Worm (Caenorhabditis elegans) whole organism, young adult: ENCODE measurements around the gene W01A11.7.

Experiments used
- bed-2 ChIP-seq: fragments of 200-800 bp; sonication (Bioruptor generic); IDR thresholded peaks from 2 replicates; pipeline ENCODE4 v1.3.6; 2022; ENCODE audit warnings: missing genetic modification reagents, missing genetic modification characterization, missing compliant biosample characterization
- ceh-91 ChIP-seq: fragments of 200-800 bp; sonication (Bioruptor generic); IDR thresholded peaks from 2 replicates; pipeline ENCODE4 v1.3.6; 2022; ENCODE audit warnings: missing genetic modification reagents, missing genetic modification characterization, missing compliant biosample characterization
- chd-7 ChIP-seq: sonication (generic microtip); optimal IDR thresholded peaks from 2 replicates; lab custom pipeline; 2016; ENCODE audit warnings: mild to moderate bottlenecking, missing genetic modification characterization, moderate library complexity, missing compliant biosample characterization
- madf-3 ChIP-seq: fragments of 200-800 bp; sonication (Bioruptor generic); IDR thresholded peaks from 2 replicates; pipeline ENCODE4 v1.3.6; 2022; ENCODE audit warnings: missing genetic modification reagents, missing genetic modification characterization, missing compliant biosample characterization
- ztf-28 ChIP-seq: fragments of 200-800 bp; sonication (Bioruptor generic); IDR thresholded peaks from 2 replicates; pipeline ENCODE4 v1.3.6; 2022; ENCODE audit warnings: missing genetic modification reagents, missing genetic modification characterization, missing compliant biosample characterization
- ztf-6 ChIP-seq: fragments of 200-800 bp; sonication (Bioruptor generic); IDR thresholded peaks from 2 replicates; pipeline ENCODE4 v1.3.6; 2022; ENCODE audit warnings: missing genetic modification reagents, missing genetic modification characterization, missing compliant biosample characterization

ce11 chrV:6516491-6517304, 11.5 kb upstream of the W01A11.7 start, which contains the start of gene mdh-1:
- TF ChIP-seq ztf-28 (GFP tag; lab: Robert Waterston, UW), result no peak
- TF ChIP-seq bed-2, result no peak
- TF ChIP-seq ceh-91 (GFP tag; lab: Robert Waterston, UW), result no peak
- TF ChIP-seq madf-3, result no peak
- no peak for TF ChIP-seq chd-7 (tag; lab: Kevin White, UChicago)
- no peak for TF ChIP-seq ztf-6 (GFP tag; lab: Robert Waterston, UW)
